Worm (Caenorhabditis elegans) whole organism, midembryonic: ENCODE results near the gene Y116F11A.3.

Source experiments
- cog-1 ChIP-seq: sonication (generic microtip); optimal IDR thresholded peaks from 2 replicates; lab custom pipeline; 2016; ENCODE audit warnings: missing genetic modification characterization, missing compliant biosample characterization
- flt-1 ChIP-seq: fragments of 200-800 bp; sonication (Bioruptor generic); IDR thresholded peaks from 2 replicates; pipeline ENCODE4 v1.3.6; 2022; ENCODE audit warnings: missing genetic modification characterization, missing compliant biosample characterization
- klf-2 ChIP-seq: fragments of 200-800 bp; sonication (Bioruptor generic); conservative IDR thresholded peaks from 2 replicates; pipeline ENCODE4 v1.3.6; 2022; ENCODE audit warnings: missing genetic modification reagents, missing genetic modification characterization, missing compliant biosample characterization
- ref-1 ChIP-seq: fragments of 200-800 bp; sonication (Bioruptor generic); conservative IDR thresholded peaks from 2 replicates; pipeline ENCODE4 v1.3.6; 2022; ENCODE audit warnings: missing genetic modification reagents, missing genetic modification characterization, missing compliant biosample characterization
- tab-1 ChIP-seq: fragments of 200-800 bp; sonication (Bioruptor generic); IDR thresholded peaks from 2 replicates; pipeline ENCODE4 v1.3.6; 2022; ENCODE audit warnings: missing genetic modification characterization, missing compliant biosample characterization
- ztf-23 ChIP-seq: fragments of 200-800 bp; sonication (Bioruptor generic); IDR thresholded peaks from 2 replicates; pipeline ENCODE4 v1.3.6; 2022; ENCODE audit warnings: missing genetic modification reagents, missing genetic modification characterization, missing compliant biosample characterization
- ztf-29 ChIP-seq: fragments of 200-800 bp; sonication (Bioruptor generic); IDR thresholded peaks from 2 replicates; pipeline ENCODE4 v1.3.6; 2022; ENCODE audit warnings: missing genetic modification reagents, missing genetic modification characterization, missing compliant biosample characterization

DNA sequence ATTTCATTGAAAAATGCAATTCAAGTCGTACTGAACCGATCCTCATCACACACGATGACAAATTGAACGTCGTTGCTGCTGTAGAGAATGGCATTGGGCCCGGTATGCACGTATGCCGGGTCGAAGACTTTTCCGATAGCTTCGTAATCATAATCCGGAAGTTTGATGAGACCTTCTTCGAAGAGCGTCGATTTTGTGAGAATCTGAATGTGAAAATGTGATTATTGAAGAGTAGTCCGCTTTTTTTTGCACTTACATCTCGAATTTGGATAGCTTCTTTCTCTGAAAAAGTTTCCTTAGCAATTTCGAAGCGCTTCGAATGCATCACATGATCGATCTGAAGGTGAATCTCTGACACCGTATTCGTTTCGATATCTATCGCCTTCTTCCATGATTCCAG lies 48.4 kb downstream of the Y116F11A.3 start, which contains the start of gene fbxa-118:
- TF ChIP-seq cog-1 (no peak), ref-1 (GFP tag; lab: Robert Waterston, UW) (no peak), ztf-23 (no peak), ztf-29 (GFP tag; lab: Robert Waterston, UW) (no peak), tab-1 (GFP tag; lab: Robert Waterston, UW) (no peak), klf-2 (GFP tag; lab: Robert Waterston, UW) (no peak), flt-1 (no peak)
